Worm (Caenorhabditis elegans) whole organism, L3 larva: Measurements from ENCODE around the gene srz-63.

Experiments
- nfya-1 ChIP-seq: sonication (generic microtip); optimal IDR thresholded peaks from 2 replicates; lab custom pipeline; 2017; ENCODE audit warnings: missing genetic modification characterization, mild to moderate bottlenecking, missing compliant biosample characterization, antibody characterized with exemption, moderate library complexity; ENCODE audit not compliant: insufficient read depth
- zag-1 ChIP-seq: fragments of 150-350 bp; optimal IDR thresholded peaks from 2 replicates; lab custom pipeline; 2014; ENCODE audit warnings: missing biosample characterization, missing genetic modification characterization

- no peak for TF ChIP-seq nfya-1 (tag; lab: Kevin White, UChicago)
- TF ChIP-seq zag-1 (tag; lab: Kevin White, UChicago): no peak
These were observed 42.4 kb upstream of the srz-63 start for ce11 chrII:1236003-1236402.
